Fruit fly (Drosophila melanogaster) whole organism, embryonic: ENCODE measurements around the gene Nak.

Experiments
- CG10147 ChIP-seq: fragments of 200-800 bp; sonication (Bioruptor generic); optimal IDR thresholded peaks from 2 replicates; lab custom pipeline; 2019; ENCODE audit warnings: missing biosample characterization, mild to moderate bottlenecking, missing genetic modification characterization, moderate library complexity
- CG10979 ChIP-seq: fragments of 200-800 bp; sonication (Bioruptor generic); optimal IDR thresholded peaks from 2 replicates; lab custom pipeline; 2018; ENCODE audit warnings: missing biosample characterization, mild to moderate bottlenecking, missing genetic modification characterization, moderate library complexity
- CG13894 ChIP-seq: fragments of 200-800 bp; sonication (Bioruptor generic); optimal IDR thresholded peaks from 3 replicates; lab custom pipeline; 2018; ENCODE audit warnings: missing biosample characterization, mild to moderate bottlenecking, missing genetic modification characterization, moderate library complexity
- CG14667 ChIP-seq: fragments of 200-800 bp; sonication (Bioruptor generic); IDR thresholded peaks from 2 replicates; pipeline ENCODE4 v1.3.6; 2022; ENCODE audit warnings: missing biosample characterization, missing genetic modification characterization
- CG1602 ChIP-seq: fragments of 200-800 bp; sonication (Bioruptor generic); optimal IDR thresholded peaks from 3 replicates; lab custom pipeline; 2016; ENCODE audit warnings: missing biosample characterization, missing genetic modification characterization
- CG1647 ChIP-seq: fragments of 200-800 bp; sonication (Bioruptor generic); optimal IDR thresholded peaks from 3 replicates; lab custom pipeline; 2016; ENCODE audit warnings: missing biosample characterization, missing genetic modification characterization
- CG16813 ChIP-seq: fragments of 200-800 bp; sonication (Bioruptor generic); IDR thresholded peaks from 3 replicates; pipeline ENCODE4 v1.3.6; 2022; ENCODE audit warnings: missing biosample characterization, missing genetic modification characterization; ENCODE audit not compliant: partially characterized antibody
- CG17385 ChIP-seq: fragments of 200-800 bp; sonication (Bioruptor generic); optimal IDR thresholded peaks from 3 replicates; lab custom pipeline; 2018; ENCODE audit warnings: missing biosample characterization, mild to moderate bottlenecking, missing genetic modification characterization
- CG1832 ChIP-seq: fragments of 200-800 bp; sonication (Bioruptor generic); optimal IDR thresholded peaks from 2 replicates; lab custom pipeline; 2017; ENCODE audit warnings: missing biosample characterization, mild to moderate bottlenecking, missing genetic modification characterization, inconsistent platforms
- CG34224 ChIP-seq: fragments of 200-800 bp; sonication (Bioruptor generic); IDR thresholded peaks from 3 replicates; pipeline ENCODE4 v1.3.6; 2022; ENCODE audit warnings: missing biosample characterization, missing genetic modification characterization; ENCODE audit not compliant: partially characterized antibody
- CG4404 ChIP-seq: fragments of 200-800 bp; sonication (Bioruptor generic); IDR thresholded peaks from 2 replicates; pipeline ENCODE4 v1.3.6; 2022; ENCODE audit warnings: missing biosample characterization, missing genetic modification characterization
- CG4617 ChIP-seq: fragments of 200-800 bp; sonication (Bioruptor generic); optimal IDR thresholded peaks from 3 replicates; lab custom pipeline; 2016; ENCODE audit warnings: missing biosample characterization, missing genetic modification characterization, borderline replicate concordance
- CG7357 ChIP-seq: fragments of 200-800 bp; sonication (Bioruptor generic); IDR thresholded peaks from 3 replicates; pipeline ENCODE4 v1.3.6; 2022; ENCODE audit warnings: missing biosample characterization, missing genetic modification characterization
- CG9215 ChIP-seq: fragments of 200-800 bp; sonication (Bioruptor generic); IDR thresholded peaks from 2 replicates; pipeline ENCODE4 v1.3.6; 2022; ENCODE audit warnings: missing biosample characterization, missing genetic modification characterization
- CG9797 ChIP-seq: fragments of 200-800 bp; sonication (Bioruptor generic); optimal IDR thresholded peaks from 3 replicates; lab custom pipeline; 2018; ENCODE audit warnings: missing biosample characterization, mild to moderate bottlenecking, missing genetic modification characterization
- D19A ChIP-seq: fragments of 200-800 bp; optimal IDR thresholded peaks from 3 replicates; lab custom pipeline; 2019; ENCODE audit warnings: missing biosample characterization, mild to moderate bottlenecking, missing genetic modification characterization, moderate library complexity
- H2.0 ChIP-seq: fragments of 200-800 bp; sonication (Bioruptor generic); IDR thresholded peaks from 2 replicates; pipeline ENCODE4 v1.3.6; 2022; ENCODE audit warnings: missing biosample characterization, missing genetic modification characterization
- Hr78 ChIP-seq, 2 experiments: fragments of 200-800 bp in 1 of 2; fragments of >200 bp in 1 of 2; sonication (Bioruptor generic) in 1 of 2; optimal IDR thresholded peaks; 2 replicates each; lab custom pipeline; 2017 to 2019; ENCODE audit warnings: missing biosample characterization in 2 of 2, missing genetic modification characterization in 2 of 2, mild to moderate bottlenecking in 1 of 2, moderate library complexity in 1 of 2
- Jarid2 ChIP-seq: fragments of 200-800 bp; sonication (Bioruptor generic); optimal IDR thresholded peaks from 3 replicates; lab custom pipeline; 2017; ENCODE audit warnings: mild to moderate bottlenecking, missing biosample characterization, missing genetic modification reagents, missing genetic modification characterization
- Lim3 ChIP-seq: fragments of 200-800 bp; sonication (Bioruptor generic); IDR thresholded peaks from 2 replicates; pipeline ENCODE4 v1.3.6; 2022; ENCODE audit warnings: missing biosample characterization, missing genetic modification characterization
- NC2α ChIP-seq: fragments of 200-800 bp; sonication (Bioruptor generic); optimal IDR thresholded peaks from 2 replicates; lab custom pipeline; 2016; ENCODE audit warnings: missing biosample characterization, missing genetic modification characterization
- Opbp ChIP-seq: fragments of 200-800 bp; sonication (Bioruptor generic); IDR thresholded peaks from 3 replicates; pipeline ENCODE4 v1.3.6; 2022; ENCODE audit warnings: missing biosample characterization, missing genetic modification characterization; ENCODE audit not compliant: partially characterized antibody
- Pdp1 ChIP-seq, 2 experiments: fragments of 200-800 bp; sonication (Bioruptor generic); optimal IDR thresholded peaks; 3 replicates each; lab custom pipeline; 2016; ENCODE audit warnings: missing biosample characterization in 2 of 2, missing genetic modification characterization in 2 of 2, mild to moderate bottlenecking in 1 of 2, moderate library complexity in 1 of 2
- Poxn ChIP-seq: fragments of 200-800 bp; sonication (Bioruptor generic); IDR thresholded peaks from 2 replicates; pipeline ENCODE4 v1.3.6; 2022; ENCODE audit warnings: missing biosample characterization, missing genetic modification characterization
- Ravus ChIP-seq: fragments of 200-800 bp; sonication (Bioruptor generic); IDR thresholded peaks from 2 replicates; pipeline ENCODE4 v1.3.6; 2022; ENCODE audit warnings: missing biosample characterization, missing genetic modification characterization
- Rfx ChIP-seq: fragments of 200-800 bp; sonication (Bioruptor generic); IDR thresholded peaks from 2 replicates; pipeline ENCODE4 v1.3.6; 2022; ENCODE audit warnings: missing biosample characterization, missing genetic modification characterization
- Rx ChIP-seq: fragments of 200-800 bp; sonication (Bioruptor generic); IDR thresholded peaks from 2 replicates; pipeline ENCODE4 v1.3.6; 2022; ENCODE audit warnings: missing biosample characterization, missing genetic modification characterization
- al ChIP-seq: fragments of 200-800 bp; sonication (Bioruptor generic); IDR thresholded peaks from 2 replicates; pipeline ENCODE4 v1.3.6; 2022; ENCODE audit warnings: missing biosample characterization, missing genetic modification characterization
- ara ChIP-seq: fragments of 200-800 bp; sonication (Bioruptor generic); IDR thresholded peaks from 2 replicates; pipeline ENCODE4 v1.3.6; 2022; ENCODE audit warnings: missing biosample characterization, missing genetic modification characterization
- btn ChIP-seq: fragments of 200-800 bp; sonication (Bioruptor generic); optimal IDR thresholded peaks from 2 replicates; lab custom pipeline; 2016; ENCODE audit warnings: missing biosample characterization, missing genetic modification characterization
- caup ChIP-seq: fragments of 200-800 bp; sonication (Bioruptor generic); optimal IDR thresholded peaks from 3 replicates; lab custom pipeline; 2017; ENCODE audit warnings: missing biosample characterization, mild to moderate bottlenecking, missing genetic modification characterization, moderate library complexity; ENCODE audit not compliant: severe bottlenecking
- chm ChIP-seq: fragments of 200-800 bp; sonication (Bioruptor generic); IDR thresholded peaks from 2 replicates; pipeline ENCODE4 v1.3.6; 2022; ENCODE audit warnings: missing biosample characterization, missing genetic modification characterization
- danr ChIP-seq: fragments of 200-800 bp; sonication (Bioruptor generic); IDR thresholded peaks from 2 replicates; pipeline ENCODE4 v1.3.6; 2022; ENCODE audit warnings: missing biosample characterization, missing genetic modification characterization
- dpn ChIP-seq, 2 experiments: fragments of 200-800 bp; sonication (Bioruptor generic); optimal IDR thresholded peaks; 3 replicates each; lab custom pipeline; 2016; ENCODE audit warnings: missing biosample characterization in 2 of 2, missing genetic modification characterization in 2 of 2
- ewg ChIP-seq: fragments of 200-800 bp; sonication (Bioruptor generic); optimal IDR thresholded peaks from 3 replicates; lab custom pipeline; 2017; ENCODE audit warnings: mild to moderate bottlenecking, missing biosample characterization, missing genetic modification reagents, missing genetic modification characterization
- eyg ChIP-seq: fragments of 200-800 bp; sonication (Bioruptor generic); optimal IDR thresholded peaks from 3 replicates; lab custom pipeline; 2016; ENCODE audit warnings: missing biosample characterization, missing genetic modification characterization
- gfzf ChIP-seq: fragments of 200-800 bp; sonication (Bioruptor generic); optimal IDR thresholded peaks from 2 replicates; lab custom pipeline; 2016; ENCODE audit warnings: missing biosample characterization, mild to moderate bottlenecking, missing genetic modification characterization, moderate library complexity
- hb ChIP-seq: fragments of 200-800 bp; sonication (Bioruptor generic); IDR thresholded peaks from 3 replicates; pipeline ENCODE4 v1.3.6; 2022; ENCODE audit warnings: missing biosample characterization, missing genetic modification characterization; ENCODE audit not compliant: partially characterized antibody
- ind ChIP-seq: fragments of 200-800 bp; sonication (Bioruptor generic); optimal IDR thresholded peaks from 3 replicates; lab custom pipeline; 2016; ENCODE audit warnings: missing biosample characterization, missing genetic modification characterization
- lmd ChIP-seq: fragments of 200-800 bp; sonication (Bioruptor generic); IDR thresholded peaks from 2 replicates; pipeline ENCODE4 v1.3.6; 2022; ENCODE audit warnings: missing biosample characterization, missing genetic modification characterization
- lola ChIP-seq, 3 experiments: fragments of >200 bp in 2 of 3; fragments of 200-800 bp in 1 of 3; sonication (Bioruptor generic) in 1 of 3; optimal IDR thresholded peaks; 2 replicates each; lab custom pipeline; 2017 to 2019; ENCODE audit warnings: missing biosample characterization in 3 of 3, missing genetic modification characterization in 3 of 3, mild to moderate bottlenecking in 1 of 3, moderate library complexity in 1 of 3
- oc ChIP-seq: fragments of 200-800 bp; sonication (Bioruptor generic); optimal IDR thresholded peaks from 2 replicates; lab custom pipeline; 2018; ENCODE audit warnings: missing biosample characterization, mild to moderate bottlenecking, missing genetic modification characterization, moderate library complexity
- pfk ChIP-seq: fragments of 200-800 bp; sonication (Bioruptor generic); optimal IDR thresholded peaks from 2 replicates; lab custom pipeline; 2018; ENCODE audit warnings: missing biosample characterization, mild to moderate bottlenecking, missing genetic modification characterization, moderate library complexity
- pum ChIP-seq: fragments of 200-800 bp; sonication (Bioruptor generic); optimal IDR thresholded peaks from 2 replicates; lab custom pipeline; 2016; ENCODE audit warnings: missing biosample characterization, missing genetic modification characterization
- run ChIP-seq: fragments of 200-800 bp; sonication (Bioruptor generic); optimal IDR thresholded peaks from 3 replicates; lab custom pipeline; 2018; ENCODE audit warnings: missing biosample characterization, mild to moderate bottlenecking, missing genetic modification characterization
- salm ChIP-seq: fragments of 200-800 bp; sonication (Bioruptor generic); optimal IDR thresholded peaks from 2 replicates; lab custom pipeline; 2018; ENCODE audit warnings: missing biosample characterization, mild to moderate bottlenecking, missing genetic modification characterization
- trem ChIP-seq: fragments of 200-800 bp; optimal IDR thresholded peaks from 3 replicates; lab custom pipeline; 2019; ENCODE audit warnings: missing biosample characterization, mild to moderate bottlenecking, missing genetic modification characterization, moderate library complexity
- unc-4 ChIP-seq: fragments of 200-800 bp; sonication (Bioruptor generic); IDR thresholded peaks from 2 replicates; pipeline ENCODE4 v1.3.6; 2022; ENCODE audit warnings: missing biosample characterization, missing genetic modification characterization; ENCODE audit not compliant: partially characterized antibody
- unpg ChIP-seq: fragments of 200-800 bp; sonication (Bioruptor generic); optimal IDR thresholded peaks from 3 replicates; lab custom pipeline; 2018; ENCODE audit warnings: missing biosample characterization, mild to moderate bottlenecking, missing genetic modification characterization, moderate library complexity

The Nak gene

DNA sequence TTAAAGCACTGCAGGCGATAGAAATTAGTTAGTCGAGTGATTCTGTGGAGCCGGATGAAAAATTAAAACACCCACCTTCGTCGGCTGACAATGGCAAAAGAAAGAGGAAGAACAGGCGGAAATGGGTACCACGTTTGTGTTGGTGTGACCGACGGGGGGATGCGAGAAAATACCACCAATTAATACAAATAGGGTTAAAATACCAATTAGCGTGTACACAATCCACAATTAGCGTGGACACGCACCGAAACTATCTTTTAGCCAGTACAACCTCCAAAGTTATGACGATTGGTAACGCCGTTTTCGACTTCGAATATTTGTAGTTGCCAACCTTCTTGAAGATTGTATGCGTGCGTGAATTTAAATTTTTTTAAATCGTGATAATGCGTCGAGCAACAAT lies 40.6 kb upstream of the Nak start, which contains the start of gene RpL30 (continued):
- TF ChIP-seq H2.0 (peak; percentile 84), gfzf (GFP tag; lab: Kevin White, UChicago) (peak; percentile 100), Jarid2 (GFP tag; lab: Kevin White, UChicago) (peak; percentile 85), CG1602 (GFP tag; lab: Kevin White, UChicago) (peak; percentile 65), CG10979 (tag; lab: Kevin White, UChicago) (peak; percentile 80), btn (GFP tag; lab: Kevin White, UChicago) (peak; percentile 92), CG13894 (tag; lab: Kevin White, UChicago) (peak; percentile 92), Hr78 (GFP tag; optimal IDR thresholded peaks at IDR 0.05; lab: Kevin White, UChicago) (no peak), al (GFP tag; lab: Robert Waterston, UW) (peak; percentile 79), CG1647 (peak; percentile 84), CG10147 (GFP tag; lab: Kevin White, UChicago) (peak; percentile 85), trem (peak; percentile 92), Rx (GFP tag; lab: Robert Waterston, UW) (peak; percentile 84), eyg (GFP tag; lab: Kevin White, UChicago) (peak; percentile 86), Ravus (no peak), CG4404 (GFP tag; lab: Robert Waterston, UW) (peak; percentile 52; the same call in 1 of the 2 replicates), NC2α (GFP tag; lab: Kevin White, UChicago) (peak; percentile 91), CG34224 (0 out of 3 replicates have a peak, but pooled peaks have one; percentile 55), oc (tag; lab: Kevin White, UChicago) (peak; percentile 75), ara (GFP tag; lab: Robert Waterston, UW) (peak; percentile 86), unpg (peak; percentile 90), CG16813 (GFP tag; lab: Robert Waterston, UW) (peak; percentile 54; the same call in 2 of the 3 replicates), Poxn (GFP tag; lab: Robert Waterston, UW) (no peak), Pdp1 (GFP tag; optimal IDR thresholded peaks at IDR 0.05; lab: Kevin White, UChicago) (peak; percentile 70 to 92), salm (tag; lab: Kevin White, UChicago) (peak; percentile 92), hb (no peak), CG1832 (GFP tag; lab: Kevin White, UChicago) (no peak), pfk (peak; percentile 83), Rfx (GFP tag; lab: Robert Waterston, UW) (peak; percentile 93), CG4617 (peak; percentile 79), caup (peak; percentile 98), unc-4 (peak; percentile 68), chm (GFP tag; lab: Robert Waterston, UW) (peak; percentile 96), CG9215 (peak; percentile 60), Lim3 (no peak), CG7357 (peak; percentile 55; the same call in 2 of the 3 replicates), D19A (peak; percentile 45), ewg (GFP tag; lab: Kevin White, UChicago) (peak; percentile 84), CG9797 (GFP tag; lab: Kevin White, UChicago) (peak; percentile 100), Opbp (GFP tag; lab: Robert Waterston, UW) (peak; percentile 78), pum (GFP tag; lab: Kevin White, UChicago) (peak; percentile 80), CG17385 (GFP tag; lab: Kevin White, UChicago) (peak; percentile 99), dpn (GFP tag; optimal IDR thresholded peaks at IDR 0.05; lab: Kevin White, UChicago) (peak; percentile 81 to 93), danr (GFP tag; lab: Robert Waterston, UW) (0 out of 2 replicates have a peak, but pooled peaks have one; percentile 27), CG14667 (GFP tag; lab: Robert Waterston, UW) (peak; percentile 54), ind (GFP tag; lab: Kevin White, UChicago) (peak; percentile 62), run (tag; lab: Kevin White, UChicago) (peak; percentile 84), lola (GFP tag; optimal IDR thresholded peaks at IDR 0.05; lab: Kevin White, UChicago) (peak in 1 of 3 experiments; percentile 62), lmd (GFP tag; lab: Robert Waterston, UW) (peak; percentile 72)
